Worm (Caenorhabditis elegans): Measurements from ENCODE around the gene C02F5.5.

ce11 chrIII:8275871-8276270, 39.9 kb downstream of the C02F5.5 start, which contains the start of gene clec-160:
- TF ChIP-seq nhr-10 (tag; optimal IDR thresholded peaks at IDR 0.05) = no peak
- no peak for TF ChIP-seq ama-1 (optimal IDR thresholded peaks at IDR 0.05)
- TF ChIP-seq unc-62 (GFP tag; optimal IDR thresholded peaks at IDR 0.05) = no peak
- no peak for TF ChIP-seq mbf-1 (tag; optimal IDR thresholded peaks at IDR 0.05)
- no peak for TF ChIP-seq lin-39 (tag; optimal IDR thresholded peaks at IDR 0.05)
- no peak for TF ChIP-seq nhr-11 (tag; optimal IDR thresholded peaks at IDR 0.05)
- TF ChIP-seq nhr-25 (tag; optimal IDR thresholded peaks at IDR 0.05) = no peak
- TF ChIP-seq skn-1 (tag; optimal IDR thresholded peaks at IDR 0.05) = no peak
- TF ChIP-seq elt-3 (tag; optimal IDR thresholded peaks at IDR 0.05) = no peak
